Fruit fly (Drosophila melanogaster): ENCODE data around the gene kmg.

- TF ChIP-seq insv (optimal IDR thresholded peaks at IDR 0.05) (no peak), Myc (optimal IDR thresholded peaks at IDR 0.05) (no peak)
These were observed 31.6 kb downstream of the kmg start, which contains the start of the genes CG16974 and Edem2 for dm6 chr2L:13191894-13192293.

All from Kc167 (cell line).